Worm (Caenorhabditis elegans) whole organism, L1 larva: ENCODE data around the gene gldi-1.

Experiments
- lir-3 ChIP-seq: sonication (generic microtip); optimal IDR thresholded peaks from 2 replicates; lab custom pipeline; 2016; ENCODE audit warnings: mild to moderate bottlenecking, missing genetic modification characterization, moderate library complexity, missing compliant biosample characterization; ENCODE audit not compliant: poor library complexity
- zip-4 ChIP-seq: fragments of 200-800 bp; sonication (Bioruptor generic); optimal IDR thresholded peaks from 2 replicates; lab custom pipeline; 2018; ENCODE audit warnings: mild to moderate bottlenecking, missing genetic modification characterization, moderate library complexity, missing compliant biosample characterization

- TF ChIP-seq zip-4 (GFP tag; lab: Kevin White, UChicago) = no peak
- no peak for TF ChIP-seq lir-3 (tag; lab: Kevin White, UChicago)
Observed at ce11 chrII:457790-458189, 26.4 kb downstream of the gldi-1 start, which contains the start of gene gvd-1.
